Worm (Caenorhabditis elegans): ENCODE measurements around the gene F55F10.1.

F55F10.1 gene

DNA sequence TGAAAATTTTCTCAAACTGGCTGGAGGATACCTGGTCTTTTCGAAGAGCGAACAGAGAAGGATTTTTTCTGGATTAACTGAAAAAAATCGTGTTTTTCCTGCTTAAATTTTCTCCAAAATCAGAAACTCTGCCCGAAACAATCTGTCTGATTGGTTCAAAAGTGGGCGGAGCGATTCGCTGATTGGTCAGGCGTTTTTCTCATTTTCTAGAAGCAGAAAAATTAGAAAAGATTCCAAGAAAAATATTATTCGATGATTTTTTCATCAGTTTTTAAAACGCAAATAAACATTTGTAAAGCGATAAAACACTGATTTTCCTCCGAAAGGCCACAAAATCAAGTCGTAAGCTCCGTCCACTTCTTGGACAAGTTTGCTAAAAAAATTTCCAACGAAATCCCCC, 38.3 kb downstream of the F55F10.1 start:
- no peak for TF ChIP-seq ceh-39 (tag; optimal IDR thresholded peaks at IDR 0.05)
- TF ChIP-seq drap-1 (GFP tag; optimal IDR thresholded peaks at IDR 0.05): no peak
- no peak for TF ChIP-seq ham-2 (GFP tag; optimal IDR thresholded peaks at IDR 0.05)
- TF ChIP-seq sem-2 (GFP tag; optimal IDR thresholded peaks at IDR 0.05): no peak
- TF ChIP-seq tbx-8 (GFP tag; optimal IDR thresholded peaks at IDR 0.05): no peak
- TF ChIP-seq ces-1 (GFP tag; optimal IDR thresholded peaks at IDR 0.05): no peak
- no peak for TF ChIP-seq unc-62 (GFP tag; optimal IDR thresholded peaks at IDR 0.05)

ce11 chrIV:4399418-4400136, 38.9 kb downstream of the F55F10.1 start:
- TF ChIP-seq unc-62 (GFP tag; optimal IDR thresholded peaks at IDR 0.05) (no peak), pha-4 (tag; optimal IDR thresholded peaks at IDR 0.05) (peak; percentile 12)

DNA sequence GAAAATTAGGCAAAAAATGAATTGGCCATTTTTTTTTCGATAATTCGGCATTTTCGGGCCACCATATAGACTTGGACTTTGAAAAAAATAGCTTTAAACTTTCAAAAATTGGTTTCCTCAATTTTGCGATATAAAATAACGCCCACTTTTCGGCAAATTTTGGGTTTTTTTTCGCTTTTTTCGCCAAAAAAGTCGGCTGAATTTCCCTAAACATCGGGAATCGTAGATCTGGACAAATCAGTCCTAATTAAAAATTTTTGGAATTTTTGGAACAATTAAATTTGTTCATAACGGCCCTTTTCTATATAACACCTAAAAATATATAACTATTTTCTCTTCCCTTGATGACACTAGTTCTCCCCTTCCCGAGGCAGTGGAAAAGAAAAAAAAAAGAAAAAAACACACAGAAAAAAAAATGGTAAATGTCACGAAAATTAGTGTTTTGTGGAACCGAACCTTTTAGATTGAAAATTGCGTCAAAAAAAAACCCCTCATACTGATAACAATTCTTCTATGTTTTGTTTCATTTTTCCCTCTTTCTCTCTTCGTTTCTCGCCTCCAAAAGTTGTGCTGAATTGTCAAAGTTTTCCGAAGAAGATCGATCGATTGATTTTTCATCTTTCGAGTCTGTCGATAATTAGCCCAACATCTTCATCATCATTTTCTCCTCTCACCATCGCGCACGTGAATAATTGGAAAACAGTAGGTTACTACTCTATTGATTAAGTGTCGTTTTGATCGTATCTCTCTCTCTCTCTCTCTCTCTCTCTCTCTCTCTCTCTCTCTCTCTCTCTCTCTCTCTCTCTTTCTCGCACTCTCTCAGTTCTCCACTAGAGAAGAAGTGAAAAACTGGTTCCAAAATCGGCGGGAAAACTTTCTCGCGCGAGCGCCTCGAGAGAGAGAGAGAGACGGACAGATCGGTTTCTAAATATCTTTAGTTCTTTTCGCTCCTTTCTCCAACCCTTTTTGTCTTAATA, 40.0 kb downstream of the F55F10.1 start, which contains the start of gene Y24D9A.6:
Gene Y24D9A.6 (minus strand): TSS at position 51 of the 977 bp plus-strand sequence.
- TF ChIP-seq blmp-1 (tag; optimal IDR thresholded peaks at IDR 0.05): peak; percentile 66
- TF ChIP-seq ceh-83 (GFP tag; optimal IDR thresholded peaks at IDR 0.05): no peak
- no peak for TF ChIP-seq ham-2 (GFP tag; optimal IDR thresholded peaks at IDR 0.05)
- TF ChIP-seq M03D4.4 (tag; optimal IDR thresholded peaks at IDR 0.05): no peak
- no peak for TF ChIP-seq mab-5 (tag; optimal IDR thresholded peaks at IDR 0.05)
- peak; percentile 53 for TF ChIP-seq elt-1 (tag; optimal IDR thresholded peaks at IDR 0.05; ENCODE audit: borderline replicate concordance, insufficient read depth)
- TF ChIP-seq elt-3 (tag; optimal IDR thresholded peaks at IDR 0.05): no peak
- TF ChIP-seq nhr-237 (tag; optimal IDR thresholded peaks at IDR 0.05): peak; percentile 54
- TF ChIP-seq tbx-8 (GFP tag; optimal IDR thresholded peaks at IDR 0.05): no peak
- no peak for TF ChIP-seq cnd-1 (tag; optimal IDR thresholded peaks at IDR 0.05)
- TF ChIP-seq drap-1 (GFP tag; optimal IDR thresholded peaks at IDR 0.05): no peak
- peak; percentile 23 for TF ChIP-seq unc-62 (GFP tag; optimal IDR thresholded peaks at IDR 0.05)
- TF ChIP-seq nhr-12 (tag; optimal IDR thresholded peaks at IDR 0.05): no peak
- TF ChIP-seq nhr-2 (tag; optimal IDR thresholded peaks at IDR 0.05): no peak
- no peak for TF ChIP-seq sem-2 (GFP tag; optimal IDR thresholded peaks at IDR 0.05)

ce11 chrIV:4402413-4402812, 41.8 kb downstream of the F55F10.1 start:
- TF ChIP-seq nhr-237 (tag; optimal IDR thresholded peaks at IDR 0.05) (no peak), bed-3 (GFP tag; optimal IDR thresholded peaks at IDR 0.05) (no peak), ces-1 (GFP tag; optimal IDR thresholded peaks at IDR 0.05) (no peak), ceh-83 (GFP tag; optimal IDR thresholded peaks at IDR 0.05) (no peak), hlh-1 (tag; optimal IDR thresholded peaks at IDR 0.05) (no peak), nhr-2 (tag; optimal IDR thresholded peaks at IDR 0.05) (no peak), pha-4 (tag; optimal IDR thresholded peaks at IDR 0.05) (no peak), nhr-76 (tag; optimal IDR thresholded peaks at IDR 0.05) (no peak), lsy-2 (tag; optimal IDR thresholded peaks at IDR 0.05) (no peak), snpc-4 (tag; optimal IDR thresholded peaks at IDR 0.05) (no peak), nhr-12 (tag; optimal IDR thresholded peaks at IDR 0.05) (no peak)

DNA sequence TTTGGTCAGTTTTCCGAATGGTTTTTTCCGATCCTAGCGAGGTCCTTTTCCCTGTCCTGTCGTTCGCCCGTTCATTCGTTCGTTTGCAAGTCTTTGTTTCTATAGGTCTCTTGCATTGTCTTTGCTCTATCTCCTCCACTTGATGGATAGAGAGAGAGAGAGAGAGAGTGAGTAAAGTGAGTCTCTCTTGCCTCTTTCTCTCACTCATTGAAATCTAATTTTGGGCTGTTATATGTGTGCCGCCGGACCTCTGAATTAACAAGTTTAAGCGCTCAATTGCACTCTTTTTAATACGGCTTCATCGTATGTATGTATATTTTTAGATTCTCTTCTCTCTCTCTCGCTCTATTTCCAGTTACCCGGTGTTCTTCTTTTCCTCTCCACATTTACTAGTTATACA, 43.2 kb downstream of the F55F10.1 start:
- TF ChIP-seq ces-1 (GFP tag; optimal IDR thresholded peaks at IDR 0.05) (peak; percentile 99), M03D4.4 (tag; optimal IDR thresholded peaks at IDR 0.05) (no peak), bed-3 (GFP tag; optimal IDR thresholded peaks at IDR 0.05) (no peak), unc-120 (tag; optimal IDR thresholded peaks at IDR 0.05; ENCODE audit: poor library complexity, severe bottlenecking) (no peak)

- no peak for TF ChIP-seq elt-1 (tag; optimal IDR thresholded peaks at IDR 0.05; ENCODE audit: borderline replicate concordance, insufficient read depth)
- TF ChIP-seq unc-39 (tag; optimal IDR thresholded peaks at IDR 0.05): no peak
- no peak for TF ChIP-seq bed-3 (GFP tag; optimal IDR thresholded peaks at IDR 0.05)
- no peak for TF ChIP-seq nhr-12 (tag; optimal IDR thresholded peaks at IDR 0.05)
- no peak for TF ChIP-seq snpc-4 (tag; optimal IDR thresholded peaks at IDR 0.05)
- TF ChIP-seq tbx-8 (GFP tag; optimal IDR thresholded peaks at IDR 0.05): no peak
Measured at ce11 chrIV:4405126-4405525, 44.5 kb downstream of the F55F10.1 start, which contains the start of gene Y24D9A.7. Gene Y24D9A.7 (minus strand): TSS chrIV:4405171.
